Worm (Caenorhabditis elegans) whole organism, L4 larva: Measurements from ENCODE around the gene byn-1.
A peak's percentile ranks its signal among the peaks of the same experiment; 100 is the strongest.

ENCODE experiments used
- F10B5.3 ChIP-seq: sonication (generic microtip); optimal IDR thresholded peaks from 2 replicates; lab custom pipeline; 2016; ENCODE audit warnings: mild to moderate bottlenecking, missing genetic modification characterization, missing compliant biosample characterization
- F26F4.8 ChIP-seq: fragments of 200-800 bp; sonication (Bioruptor generic); conservative IDR thresholded peaks from 2 replicates; pipeline ENCODE4 v1.3.6; 2022; ENCODE audit warnings: missing genetic modification characterization, missing compliant biosample characterization
- R02D3.7 ChIP-seq: fragments of 150-350 bp; sonication (generic microtip); optimal IDR thresholded peaks from 3 replicates; lab custom pipeline; 2014; ENCODE audit warnings: missing biosample characterization, missing genetic modification characterization
- Y105C5A.15 ChIP-seq: fragments of 200-800 bp; sonication (Bioruptor generic); IDR thresholded peaks from 2 replicates; pipeline ENCODE4 v1.3.6; 2022; ENCODE audit warnings: missing genetic modification characterization, missing compliant biosample characterization
- aly-2 ChIP-seq: sonication (generic microtip); optimal IDR thresholded peaks from 2 replicates; lab custom pipeline; 2018; ENCODE audit warnings: missing biosample characterization, missing genetic modification characterization
- attf-4 ChIP-seq: sonication (generic microtip); optimal IDR thresholded peaks from 3 replicates; lab custom pipeline; 2017; ENCODE audit warnings: missing biosample characterization, missing genetic modification characterization
- ceh-44 ChIP-seq: fragments of 200-800 bp; sonication (Bioruptor generic); IDR thresholded peaks from 2 replicates; pipeline ENCODE4 v1.3.6; 2022; ENCODE audit warnings: missing genetic modification reagents, missing genetic modification characterization, missing compliant biosample characterization
- ceh-82 ChIP-seq: sonication (generic microtip); optimal IDR thresholded peaks from 2 replicates; lab custom pipeline; 2017; ENCODE audit warnings: missing biosample characterization, missing genetic modification characterization
- daf-19 ChIP-seq: fragments of 200-800 bp; sonication (Bioruptor generic); conservative IDR thresholded peaks from 2 replicates; pipeline ENCODE4 v1.3.6; 2022; ENCODE audit warnings: missing genetic modification characterization, missing compliant biosample characterization
- daf-8 ChIP-seq: fragments of 200-800 bp; sonication (Bioruptor generic); IDR thresholded peaks from 2 replicates; pipeline ENCODE4 v1.3.6; 2022; ENCODE audit warnings: missing genetic modification characterization, missing compliant biosample characterization
- dmd-8 ChIP-seq: fragments of 200-800 bp; sonication (Bioruptor generic); IDR thresholded peaks from 2 replicates; pipeline ENCODE4 v1.3.6; 2022; ENCODE audit warnings: missing genetic modification characterization, missing compliant biosample characterization
- dmd-9 ChIP-seq: fragments of 200-800 bp; sonication (Bioruptor generic); IDR thresholded peaks from 2 replicates; pipeline ENCODE4 v1.3.6; 2022; ENCODE audit warnings: missing genetic modification reagents, missing genetic modification characterization, missing compliant biosample characterization
- duxl-1 ChIP-seq: sonication (generic microtip); optimal IDR thresholded peaks from 2 replicates; lab custom pipeline; 2016; ENCODE audit warnings: mild to moderate bottlenecking, missing genetic modification characterization, moderate library complexity, missing compliant biosample characterization; ENCODE audit not compliant: poor library complexity
- egl-43 ChIP-seq: fragments of 200-800 bp; sonication (Bioruptor generic); IDR thresholded peaks from 2 replicates; pipeline ENCODE4 v1.3.6; 2022; ENCODE audit warnings: missing genetic modification reagents, missing genetic modification characterization, missing compliant biosample characterization
- gei-8 ChIP-seq: fragments of 200-800 bp; sonication (Bioruptor generic); optimal IDR thresholded peaks from 2 replicates; lab custom pipeline; 2018; ENCODE audit warnings: mild to moderate bottlenecking, missing genetic modification characterization, missing compliant biosample characterization
- hlh-11 ChIP-seq: fragments of 200-800 bp; sonication (Bioruptor generic); optimal IDR thresholded peaks from 2 replicates; lab custom pipeline; 2018; ENCODE audit warnings: mild to moderate bottlenecking, missing genetic modification characterization, missing compliant biosample characterization
- hlh-30 ChIP-seq: sonication (generic microtip); optimal IDR thresholded peaks from 2 replicates; lab custom pipeline; 2017; ENCODE audit warnings: antibody characterized with exemption, mild to moderate bottlenecking, missing genetic modification characterization, missing compliant biosample characterization; ENCODE audit not compliant: insufficient read depth
- lin-1 ChIP-seq: fragments of 200-800 bp; sonication (Bioruptor generic); IDR thresholded peaks from 2 replicates; pipeline ENCODE4 v1.3.6; 2022; ENCODE audit warnings: missing genetic modification reagents, missing genetic modification characterization, missing compliant biosample characterization
- lin-13 ChIP-seq: fragments of 150-350 bp; optimal IDR thresholded peaks from 2 replicates; lab custom pipeline; 2014; ENCODE audit warnings: missing biosample characterization, missing genetic modification reagents, missing genetic modification characterization
- lin-29 ChIP-seq: fragments of 200-800 bp; sonication (Bioruptor generic); IDR thresholded peaks from 2 replicates; pipeline ENCODE4 v1.3.6; 2022; ENCODE audit warnings: missing genetic modification reagents, missing genetic modification characterization, missing compliant biosample characterization
- lin-39 ChIP-seq: fragments of 150-350 bp; optimal IDR thresholded peaks from 2 replicates; lab custom pipeline; 2014; ENCODE audit warnings: missing biosample characterization, missing genetic modification reagents, missing genetic modification characterization
- lir-3 ChIP-seq: sonication (generic microtip); optimal IDR thresholded peaks from 2 replicates; lab custom pipeline; 2016; ENCODE audit warnings: mild to moderate bottlenecking, missing genetic modification characterization, missing compliant biosample characterization
- lsy-2 ChIP-seq, 2 experiments: fragments of 150-350 bp in 1 of 2; sonication (generic microtip) in 1 of 2; optimal IDR thresholded peaks; 2 replicates each; lab custom pipeline; 2014 to 2017; ENCODE audit warnings: missing biosample characterization in 2 of 2, missing genetic modification characterization in 2 of 2
- madf-5 ChIP-seq, 2 experiments: fragments of 200-800 bp; sonication (Bioruptor generic); IDR thresholded peaks; 2 replicates each; pipeline ENCODE4 v1.3.6; 2022; ENCODE audit warnings: missing compliant biosample characterization in 2 of 2, missing genetic modification characterization in 2 of 2
- madf-9 ChIP-seq: fragments of 200-800 bp; sonication (Bioruptor generic); conservative IDR thresholded peaks from 2 replicates; pipeline ENCODE4 v1.3.6; 2022; ENCODE audit warnings: missing genetic modification reagents, missing genetic modification characterization, missing compliant biosample characterization
- mep-1 ChIP-seq: fragments of 150-350 bp; sonication (generic microtip); optimal IDR thresholded peaks from 3 replicates; lab custom pipeline; 2014; ENCODE audit warnings: missing biosample characterization, missing genetic modification characterization
- mes-2 ChIP-seq: sonication (generic microtip); optimal IDR thresholded peaks from 2 replicates; lab custom pipeline; 2016; ENCODE audit warnings: missing genotype, mild to moderate bottlenecking, missing genetic modification characterization, missing compliant biosample characterization; ENCODE audit not compliant: poor library complexity, severe bottlenecking
- mxl-2 ChIP-seq: fragments of 200-800 bp; sonication (Bioruptor generic); conservative IDR thresholded peaks from 2 replicates; pipeline ENCODE4 v1.3.6; 2022; ENCODE audit warnings: missing genetic modification reagents, missing genetic modification characterization, missing compliant biosample characterization
- mxl-3 ChIP-seq: fragments of 200-800 bp; sonication (Bioruptor generic); optimal IDR thresholded peaks from 2 replicates; lab custom pipeline; 2018; ENCODE audit warnings: mild to moderate bottlenecking, missing genetic modification characterization, missing compliant biosample characterization
- nhr-102 ChIP-seq: sonication (generic microtip); optimal IDR thresholded peaks from 2 replicates; lab custom pipeline; 2016; ENCODE audit warnings: mild to moderate bottlenecking, missing genetic modification characterization, moderate library complexity, missing compliant biosample characterization
- nhr-11 ChIP-seq: fragments of 150-350 bp; optimal IDR thresholded peaks from 2 replicates; lab custom pipeline; 2014; ENCODE audit warnings: missing biosample characterization, missing genetic modification characterization
- nhr-111 ChIP-seq: fragments of 200-800 bp; sonication (Bioruptor generic); optimal IDR thresholded peaks from 2 replicates; lab custom pipeline; 2018; ENCODE audit warnings: mild to moderate bottlenecking, missing genetic modification characterization, missing compliant biosample characterization
- nhr-25 ChIP-seq: sonication (generic microtip); optimal IDR thresholded peaks from 2 replicates; lab custom pipeline; 2017; ENCODE audit warnings: missing genetic modification characterization, mild to moderate bottlenecking, missing compliant biosample characterization, antibody characterized with exemption, moderate library complexity, borderline replicate concordance; ENCODE audit not compliant: insufficient read depth
- nhr-28 ChIP-seq: fragments of 150-350 bp; optimal IDR thresholded peaks from 2 replicates; lab custom pipeline; 2014; ENCODE audit warnings: missing biosample characterization, missing genetic modification characterization
- nhr-42 ChIP-seq: fragments of 200-800 bp; sonication (Bioruptor generic); IDR thresholded peaks from 2 replicates; pipeline ENCODE4 v1.3.6; 2022; ENCODE audit warnings: missing genetic modification characterization, missing compliant biosample characterization
- nhr-48 ChIP-seq: sonication (generic microtip); optimal IDR thresholded peaks from 2 replicates; lab custom pipeline; 2016; ENCODE audit warnings: mild to moderate bottlenecking, missing genetic modification characterization, missing compliant biosample characterization
- nhr-76 ChIP-seq: fragments of 150-350 bp; optimal IDR thresholded peaks from 2 replicates; lab custom pipeline; 2014; ENCODE audit warnings: missing biosample characterization, missing genetic modification characterization
- nhr-77 ChIP-seq: fragments of 150-350 bp; optimal IDR thresholded peaks from 2 replicates; lab custom pipeline; 2014; ENCODE audit warnings: missing biosample characterization, missing genetic modification characterization
- pha-4 ChIP-seq, 2 experiments: fragments of 150-350 bp in 1 of 2; fragments of 200-800 bp in 1 of 2; sonication (Bioruptor generic) in 1 of 2; IDR thresholded peaks in 1 of 2; optimal IDR thresholded peaks in 1 of 2; 2 replicates each; pipeline versions ENCODE4 v1.3.6 to Lab custom; 2014 to 2022; ENCODE audit warnings: missing genetic modification characterization in 2 of 2, missing genetic modification reagents in 2 of 2, missing biosample characterization in 1 of 2, missing compliant biosample characterization in 1 of 2
- sdz-12 ChIP-seq: fragments of 200-800 bp; sonication (Bioruptor generic); optimal IDR thresholded peaks from 2 replicates; lab custom pipeline; 2018; ENCODE audit warnings: mild to moderate bottlenecking, missing genetic modification characterization, missing compliant biosample characterization
- set-16 ChIP-seq: fragments of 200-800 bp; sonication (Bioruptor generic); IDR thresholded peaks from 2 replicates; pipeline ENCODE4 v1.3.6; 2022; ENCODE audit warnings: missing genetic modification reagents, missing genetic modification characterization, missing compliant biosample characterization
- skn-1 ChIP-seq: fragments of 150-350 bp; optimal IDR thresholded peaks from 2 replicates; lab custom pipeline; 2014; ENCODE audit warnings: missing biosample characterization, missing genetic modification characterization
- snpc-1.2 ChIP-seq: fragments of 200-800 bp; sonication (Bioruptor generic); IDR thresholded peaks from 2 replicates; pipeline ENCODE4 v1.3.6; 2022; ENCODE audit warnings: missing genetic modification reagents, missing genetic modification characterization, missing compliant biosample characterization
- snpc-4 ChIP-seq: fragments of 150-350 bp; optimal IDR thresholded peaks from 2 replicates; lab custom pipeline; 2014; ENCODE audit warnings: missing biosample characterization, missing genetic modification characterization
- unc-62 ChIP-seq, 3 experiments: fragments of 150-350 bp in 1 of 3; sonication (generic microtip); optimal IDR thresholded peaks in 2 of 3; peaks in 1 of 3; 1 replicate in 1 of 3; 2 replicates in 2 of 3; lab custom pipeline; 2014 to 2017; ENCODE audit warnings: missing biosample characterization in 3 of 3, missing genetic modification characterization in 3 of 3, missing genetic modification reagents in 3 of 3, missing genotype in 1 of 3
- zfp-2 ChIP-seq: sonication (generic microtip); optimal IDR thresholded peaks from 2 replicates; lab custom pipeline; 2016; ENCODE audit warnings: mild to moderate bottlenecking, missing genetic modification characterization, missing compliant biosample characterization
- zip-2 ChIP-seq: fragments of 150-350 bp; optimal IDR thresholded peaks from 2 replicates; lab custom pipeline; 2014; ENCODE audit warnings: missing biosample characterization, missing genetic modification characterization
- ztf-11 ChIP-seq: fragments of 150-350 bp; optimal IDR thresholded peaks from 2 replicates; lab custom pipeline; 2014; ENCODE audit warnings: missing biosample characterization, missing genetic modification characterization
- ztf-7 ChIP-seq: fragments of 150-350 bp; optimal IDR thresholded peaks from 2 replicates; lab custom pipeline; 2014; ENCODE audit warnings: missing biosample characterization, missing genetic modification characterization

byn-1 gene

DNA sequence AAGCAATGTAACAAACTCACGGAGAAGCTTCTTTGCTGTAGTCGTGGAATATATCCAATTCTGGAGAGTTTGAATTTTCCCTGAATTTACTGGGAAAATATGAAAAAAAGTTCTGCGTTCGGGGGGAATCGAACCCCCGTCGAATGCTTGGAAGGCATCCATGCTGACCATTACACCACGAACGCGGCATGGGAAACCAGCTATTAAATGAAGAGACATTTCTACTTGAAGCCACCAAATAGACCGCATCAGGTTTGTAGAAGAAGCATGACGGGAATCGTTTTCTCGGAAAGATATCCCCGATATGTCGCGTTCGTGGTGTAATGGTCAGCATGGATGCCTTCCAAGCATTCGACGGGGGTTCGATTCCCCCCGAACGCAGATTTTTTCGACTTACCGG lies 43.3 kb upstream of the byn-1 start (continued):
- TF ChIP-seq mes-2 (tag; lab: Kevin White, UChicago) (peak; percentile 60), nhr-42 (no peak; the same call in 1 of the 2 replicates), dmd-9 (GFP tag; lab: Robert Waterston, UW) (0 out of 2 replicates have a peak, but pooled peaks have one; percentile 17), nhr-77 (tag; lab: Kevin White, UChicago) (no peak), lir-3 (tag; lab: Kevin White, UChicago) (peak; percentile 10), unc-62 (GFP tag; optimal IDR thresholded peaks at IDR 0.05 in 1 of 2; lab: Kevin White, UChicago) (peak in 1 of 2 experiments; percentile 7), unc-62 (tag; optimal IDR thresholded peaks at IDR 0.05; lab: Kevin White, UChicago) (no peak), zip-2 (tag; lab: Kevin White, UChicago) (peak; percentile 66), madf-9 (GFP tag; lab: Robert Waterston, UW) (peak; percentile 80), mep-1 (tag; lab: Kevin White, UChicago) (peak; percentile 46), gei-8 (no peak), ztf-11 (tag; lab: Kevin White, UChicago) (no peak), lin-29 (0 out of 2 replicates have a peak, but pooled peaks have one; percentile 25), nhr-76 (tag; lab: Kevin White, UChicago) (no peak), dmd-8 (peak; percentile 81), duxl-1 (tag; lab: Kevin White, UChicago) (peak; percentile 25), R02D3.7 (tag; lab: Kevin White, UChicago) (no peak), lin-1 (GFP tag; lab: Robert Waterston, UW) (peak; percentile 47), Y105C5A.15 (GFP tag; lab: Robert Waterston, UW) (peak; percentile 79; the same call in 1 of the 2 replicates), mxl-3 (peak; percentile 63), ceh-44 (GFP tag; lab: Robert Waterston, UW) (peak; percentile 57; the same call in 1 of the 2 replicates), ztf-7 (tag; lab: Kevin White, UChicago) (no peak), lin-13 (GFP tag; lab: Kevin White, UChicago) (peak; percentile 46), ceh-82 (tag; lab: Kevin White, UChicago) (no peak), aly-2 (tag; lab: Kevin White, UChicago) (no peak), hlh-11 (tag; lab: Kevin White, UChicago) (peak; percentile 29), egl-43 (GFP tag; lab: Robert Waterston, UW) (peak; percentile 84), snpc-1.2 (GFP tag; lab: Robert Waterston, UW) (peak; percentile 77), zfp-2 (tag; lab: Kevin White, UChicago) (peak; percentile 24), nhr-11 (tag; lab: Kevin White, UChicago) (no peak), attf-4 (no peak), mxl-2 (0 out of 2 replicates have a peak, but pooled peaks have one; percentile 55), F10B5.3 (tag; lab: Kevin White, UChicago) (peak; percentile 16), nhr-25 (tag; lab: Kevin White, UChicago) (peak; percentile 56), nhr-48 (tag; lab: Kevin White, UChicago) (peak; percentile 45), F26F4.8 (peak; percentile 73), madf-5 (GFP tag; IDR thresholded peaks at IDR 0.05; lab: Robert Waterston, UW) (peak; percentile 28 to 86; a peak in 2 of 4 replicates), lin-39 (tag; lab: Kevin White, UChicago) (no peak), set-16 (GFP tag; lab: Robert Waterston, UW) (no peak), hlh-30 (tag; lab: Kevin White, UChicago) (peak; percentile 43), pha-4 (GFP tag; IDR thresholded peaks at IDR 0.05; lab: Robert Waterston, UW) (peak; percentile 66; the same call in 1 of the 2 replicates), pha-4 (tag; optimal IDR thresholded peaks at IDR 0.05; lab: Kevin White, UChicago) (no peak), daf-19 (GFP tag; lab: Robert Waterston, UW) (peak; percentile 76; the same call in 1 of the 2 replicates), lsy-2 (tag; optimal IDR thresholded peaks at IDR 0.05; lab: Kevin White, UChicago) (peak in 1 of 2 experiments; percentile 48), daf-8 (GFP tag; lab: Robert Waterston, UW) (no peak), nhr-102 (tag; lab: Kevin White, UChicago) (peak; percentile 49), snpc-4 (tag; lab: Kevin White, UChicago) (no peak), nhr-111 (GFP tag; lab: Kevin White, UChicago) (no peak), sdz-12 (GFP tag; lab: Kevin White, UChicago) (no peak), nhr-28 (tag; lab: Kevin White, UChicago) (no peak), skn-1 (tag; lab: Kevin White, UChicago) (no peak)
